Fruit fly (Drosophila melanogaster) whole organism, adult: Measurements from ENCODE around the gene CG32112.

ENCODE experiments used
- CG12768 ChIP-seq: fragments of 200-800 bp; sonication (Bioruptor generic); optimal IDR thresholded peaks from 2 replicates; lab custom pipeline; 2017; ENCODE audit warnings: missing biosample characterization, missing genetic modification characterization, mild to moderate bottlenecking, moderate library complexity, missing genetic modification reagents
- CG1620 ChIP-seq: fragments of 200-800 bp; sonication (Bioruptor generic); optimal IDR thresholded peaks from 2 replicates; lab custom pipeline; 2016; ENCODE audit warnings: missing biosample characterization, missing genetic modification characterization
- CG7045 ChIP-seq: fragments of 200-800 bp; sonication (Bioruptor generic); optimal IDR thresholded peaks from 2 replicates; lab custom pipeline; 2017; ENCODE audit warnings: missing biosample characterization, mild to moderate bottlenecking, missing genetic modification characterization
- Clk ChIP-seq: fragments of 200-800 bp; sonication (Bioruptor generic); optimal IDR thresholded peaks from 2 replicates; lab custom pipeline; 2017; ENCODE audit warnings: missing biosample characterization, missing genetic modification characterization
- Crg-1 ChIP-seq: fragments of 200-800 bp; sonication (Bioruptor generic); optimal IDR thresholded peaks from 2 replicates; lab custom pipeline; 2016; ENCODE audit warnings: missing biosample characterization, missing genetic modification characterization
- bab1 ChIP-seq: fragments of 200-800 bp; sonication (Bioruptor generic); optimal IDR thresholded peaks from 3 replicates; lab custom pipeline; 2019; ENCODE audit warnings: missing biosample characterization, mild to moderate bottlenecking, missing genetic modification characterization, moderate library complexity
- cic ChIP-seq: fragments of 200-800 bp; sonication (Bioruptor generic); optimal IDR thresholded peaks from 2 replicates; lab custom pipeline; 2017; ENCODE audit warnings: missing biosample characterization, mild to moderate bottlenecking, missing genetic modification characterization, moderate library complexity
- cnc ChIP-seq, 2 experiments: fragments of >200 bp; optimal IDR thresholded peaks; 2 replicates each; lab custom pipeline; 2017

dm6 chr3L:12741608-12742007 is at the start of gene CG32112:
- no peak for TF ChIP-seq Clk (GFP tag; lab: Kevin White, UChicago)
- no peak for TF ChIP-seq cic (GFP tag; lab: Kevin White, UChicago)
- TF ChIP-seq CG1620 (GFP tag; lab: Kevin White, UChicago), result no peak
- no peak for TF ChIP-seq cnc (optimal IDR thresholded peaks at IDR 0.05; lab: Kevin White, UChicago)
- no peak for TF ChIP-seq CG7045 (GFP tag; lab: Kevin White, UChicago)
- TF ChIP-seq CG12768 (GFP tag; lab: Kevin White, UChicago), result no peak
- no peak for TF ChIP-seq Crg-1 (GFP tag; lab: Kevin White, UChicago)
- TF ChIP-seq bab1, result no peak
